Worm (Caenorhabditis elegans) whole organism, midembryonic: Measurements from ENCODE around the gene bath-28.

Source experiments
- T22C8.4 ChIP-seq: fragments of 200-800 bp; sonication (Bioruptor generic); IDR thresholded peaks from 2 replicates; pipeline ENCODE4 v1.3.6; 2022; ENCODE audit warnings: missing genetic modification characterization, missing compliant biosample characterization
- cog-1 ChIP-seq: sonication (generic microtip); optimal IDR thresholded peaks from 2 replicates; lab custom pipeline; 2016; ENCODE audit warnings: missing genetic modification characterization, missing compliant biosample characterization
- flt-1 ChIP-seq: fragments of 200-800 bp; sonication (Bioruptor generic); IDR thresholded peaks from 2 replicates; pipeline ENCODE4 v1.3.6; 2022; ENCODE audit warnings: missing genetic modification characterization, missing compliant biosample characterization
- klf-2 ChIP-seq: fragments of 200-800 bp; sonication (Bioruptor generic); conservative IDR thresholded peaks from 2 replicates; pipeline ENCODE4 v1.3.6; 2022; ENCODE audit warnings: missing genetic modification reagents, missing genetic modification characterization, missing compliant biosample characterization
- med-1 ChIP-seq: sonication (generic microtip); optimal IDR thresholded peaks from 2 replicates; lab custom pipeline; 2017; ENCODE audit warnings: missing genetic modification characterization, mild to moderate bottlenecking, missing compliant biosample characterization, antibody characterized with exemption, missing genetic modification reagents; ENCODE audit not compliant: insufficient read depth
- ref-1 ChIP-seq: fragments of 200-800 bp; sonication (Bioruptor generic); conservative IDR thresholded peaks from 2 replicates; pipeline ENCODE4 v1.3.6; 2022; ENCODE audit warnings: missing genetic modification reagents, missing genetic modification characterization, missing compliant biosample characterization
- tab-1 ChIP-seq: fragments of 200-800 bp; sonication (Bioruptor generic); IDR thresholded peaks from 2 replicates; pipeline ENCODE4 v1.3.6; 2022; ENCODE audit warnings: missing genetic modification characterization, missing compliant biosample characterization
- ztf-23 ChIP-seq: fragments of 200-800 bp; sonication (Bioruptor generic); IDR thresholded peaks from 2 replicates; pipeline ENCODE4 v1.3.6; 2022; ENCODE audit warnings: missing genetic modification reagents, missing genetic modification characterization, missing compliant biosample characterization
- ztf-29 ChIP-seq: fragments of 200-800 bp; sonication (Bioruptor generic); IDR thresholded peaks from 2 replicates; pipeline ENCODE4 v1.3.6; 2022; ENCODE audit warnings: missing genetic modification reagents, missing genetic modification characterization, missing compliant biosample characterization

The bath-28 gene

DNA sequence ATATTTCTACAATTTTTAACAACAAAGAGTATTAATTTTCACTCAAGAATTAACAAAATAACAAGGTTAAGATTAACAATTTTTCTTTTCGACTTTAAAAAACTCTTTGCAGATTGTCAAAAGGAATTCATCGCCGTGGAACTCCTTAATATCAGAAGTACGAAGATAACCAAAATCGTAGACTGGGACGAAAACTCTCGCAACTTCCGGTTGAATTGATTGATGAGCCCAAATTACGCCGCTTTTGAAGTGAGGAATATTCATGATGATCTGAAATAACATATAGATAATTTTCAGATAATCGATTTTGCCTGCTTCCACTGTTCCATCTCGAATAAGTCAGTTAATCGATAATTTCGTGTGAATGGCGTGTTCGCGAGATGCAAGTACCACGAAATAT is 1.1 kb downstream of the bath-28 start, which contains the start of gene F14D2.15:
Gene F14D2.15 (minus strand): TSS at position 101 of the 400 bp plus-strand sequence.
- TF ChIP-seq flt-1 (GFP tag; lab: Robert Waterston, UW): no peak
- no peak for TF ChIP-seq klf-2 (GFP tag; lab: Robert Waterston, UW)
- 0 out of 2 replicates have a peak, but pooled peaks have one; percentile 34 for TF ChIP-seq T22C8.4 (GFP tag; lab: Robert Waterston, UW)

DNA sequence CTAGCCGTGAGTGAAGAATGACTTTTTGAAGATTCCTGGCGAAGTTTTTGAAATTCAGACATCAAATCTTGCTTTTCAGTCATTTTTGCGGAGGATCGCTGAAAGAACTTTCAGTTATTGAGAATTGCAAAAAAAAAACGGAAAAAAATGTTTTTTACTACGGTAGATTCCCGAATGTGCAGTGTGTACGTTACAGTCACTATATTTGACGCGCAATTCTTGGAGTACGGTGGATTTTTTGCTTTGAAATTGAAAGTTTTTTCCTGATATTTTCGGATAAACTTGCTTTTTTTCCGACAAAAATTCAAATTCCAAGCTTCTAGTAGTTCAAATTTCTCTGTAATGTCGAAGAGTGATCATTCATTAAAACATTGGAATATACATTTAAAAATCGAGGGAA is 2.8 kb downstream of the bath-28 start, which contains the start of gene F14D2.11:
Gene F14D2.11 (minus strand): TSS at position 101 of the 400 bp plus-strand sequence.
- TF ChIP-seq tab-1 (GFP tag; lab: Robert Waterston, UW): no peak
- TF ChIP-seq ref-1 (GFP tag; lab: Robert Waterston, UW): no peak
- no peak for TF ChIP-seq T22C8.4 (GFP tag; lab: Robert Waterston, UW)
- TF ChIP-seq med-1: no peak
- TF ChIP-seq ztf-23 (GFP tag; lab: Robert Waterston, UW): no peak

ce11 chrII:3340818-3341217 is 3.9 kb downstream of the bath-28 start:
- TF ChIP-seq ztf-29 (GFP tag; lab: Robert Waterston, UW) (no peak), med-1 (no peak), klf-2 (GFP tag; lab: Robert Waterston, UW) (no peak), ztf-23 (GFP tag; lab: Robert Waterston, UW) (no peak), flt-1 (GFP tag; lab: Robert Waterston, UW) (no peak), T22C8.4 (GFP tag; lab: Robert Waterston, UW) (no peak), ref-1 (GFP tag; lab: Robert Waterston, UW) (no peak), tab-1 (GFP tag; lab: Robert Waterston, UW) (no peak), cog-1 (no peak)

DNA sequence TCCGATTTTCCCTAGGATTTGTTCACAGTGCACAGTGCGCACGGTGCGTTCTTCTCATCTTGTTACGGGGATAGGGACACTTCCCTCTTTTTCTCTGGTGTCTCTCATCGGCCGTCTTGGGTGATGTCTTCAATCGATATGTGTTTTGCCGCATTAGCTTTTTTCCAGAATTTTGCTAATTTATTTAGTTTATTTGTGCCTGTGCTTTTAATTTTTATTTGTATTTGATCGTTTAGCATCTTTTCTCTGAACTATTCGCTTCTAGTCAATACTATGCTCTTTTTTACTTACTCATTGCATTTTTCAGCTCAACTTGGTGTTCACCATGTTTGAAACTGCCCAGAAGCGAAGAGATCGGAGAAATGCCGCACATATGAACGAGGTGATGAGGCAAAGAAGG is 4.5 kb downstream of the bath-28 start, which contains the start of gene F14D2.5:
Gene F14D2.5 (plus strand): TSS at position 301 of the 400 bp plus-strand sequence.
- TF ChIP-seq med-1 (no peak), T22C8.4 (GFP tag; lab: Robert Waterston, UW) (peak; percentile 14; the same call in 1 of the 2 replicates)

DNA sequence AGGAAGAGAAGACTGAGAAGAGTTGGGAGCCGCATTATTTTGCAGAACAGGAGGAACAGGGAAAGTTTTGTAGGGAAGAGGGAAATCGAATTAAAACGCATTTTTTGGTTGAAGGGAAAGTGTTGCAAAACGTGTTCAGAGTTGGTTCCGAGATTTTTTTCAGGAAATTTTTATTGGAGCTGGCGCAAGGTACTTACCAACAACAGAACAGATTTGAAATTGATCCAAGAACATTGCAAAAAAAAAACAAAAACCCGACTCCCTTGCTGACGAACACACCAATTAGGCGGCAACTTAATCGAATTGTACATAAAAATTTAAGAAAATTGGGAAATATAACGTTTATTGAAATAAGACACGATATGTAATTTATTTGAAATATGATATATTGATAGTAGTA is 6.2 kb downstream of the bath-28 start, which contains the start of gene F14D2.7:
Gene F14D2.7 (minus strand): TSS at position 101 of the 400 bp plus-strand sequence.
- TF ChIP-seq ztf-23 (GFP tag; lab: Robert Waterston, UW) (no peak), ref-1 (GFP tag; lab: Robert Waterston, UW) (no peak), ztf-29 (GFP tag; lab: Robert Waterston, UW) (no peak), T22C8.4 (GFP tag; lab: Robert Waterston, UW) (no peak), klf-2 (GFP tag; lab: Robert Waterston, UW) (no peak), cog-1 (no peak), med-1 (no peak), flt-1 (GFP tag; lab: Robert Waterston, UW) (no peak), tab-1 (GFP tag; lab: Robert Waterston, UW) (no peak)

DNA sequence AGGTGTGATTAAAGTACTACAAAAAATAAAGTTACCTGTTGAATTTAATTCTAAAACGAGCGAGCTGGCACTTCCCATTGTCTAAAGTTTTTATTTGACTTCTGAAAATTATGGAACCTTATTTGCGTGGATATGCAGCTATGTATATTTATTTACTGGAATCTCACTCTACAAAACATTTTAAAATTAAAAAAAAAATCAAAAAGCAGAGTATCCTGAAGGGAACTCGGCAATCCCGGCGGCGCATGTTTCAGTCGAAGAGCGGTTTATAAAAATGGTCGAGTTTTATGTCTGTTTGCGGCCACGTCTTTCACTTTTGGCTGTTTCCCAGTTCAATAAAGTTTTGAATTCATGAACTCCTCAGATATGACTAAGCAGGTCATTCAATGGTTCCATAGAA is 7.7 kb downstream of the bath-28 start, which contains the start of gene F14D2.19:
Gene F14D2.19 (minus strand): TSS at position 101 of the 400 bp plus-strand sequence.
- TF ChIP-seq ztf-23 (GFP tag; lab: Robert Waterston, UW) (no peak), klf-2 (GFP tag; lab: Robert Waterston, UW) (no peak), tab-1 (GFP tag; lab: Robert Waterston, UW) (no peak), ztf-29 (GFP tag; lab: Robert Waterston, UW) (no peak), med-1 (no peak), cog-1 (no peak), flt-1 (GFP tag; lab: Robert Waterston, UW) (no peak), T22C8.4 (GFP tag; lab: Robert Waterston, UW) (no peak), ref-1 (GFP tag; lab: Robert Waterston, UW) (no peak)

DNA sequence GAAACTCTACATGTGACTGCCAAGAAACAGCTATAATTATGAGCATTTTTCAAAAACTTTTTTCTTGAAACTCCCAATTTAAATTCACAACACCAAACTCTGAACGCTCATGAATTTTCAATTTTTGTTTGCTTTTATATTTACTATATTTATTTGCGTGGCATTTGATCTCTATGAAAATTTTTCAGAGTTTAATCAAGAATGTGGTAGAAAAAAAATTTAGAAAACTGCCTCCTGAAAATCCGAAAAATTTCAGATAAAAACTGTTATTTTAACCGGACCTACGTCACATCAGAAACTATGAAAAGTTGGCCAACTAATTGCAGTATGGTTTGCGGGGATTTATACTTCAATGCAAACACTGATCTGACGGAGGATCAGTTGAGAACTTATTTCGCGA is 12.7 kb downstream of the bath-28 start, which contains the start of gene irld-27:
Gene irld-27 (plus strand): TSS at position 301 of the 400 bp plus-strand sequence.
- TF ChIP-seq T22C8.4 (GFP tag; lab: Robert Waterston, UW): no peak
- no peak for TF ChIP-seq med-1
- TF ChIP-seq cog-1: no peak
- TF ChIP-seq ref-1 (GFP tag; lab: Robert Waterston, UW): no peak
- no peak for TF ChIP-seq flt-1 (GFP tag; lab: Robert Waterston, UW)
- no peak for TF ChIP-seq tab-1 (GFP tag; lab: Robert Waterston, UW)
- TF ChIP-seq klf-2 (GFP tag; lab: Robert Waterston, UW): no peak
- TF ChIP-seq ztf-23 (GFP tag; lab: Robert Waterston, UW): no peak
- TF ChIP-seq ztf-29 (GFP tag; lab: Robert Waterston, UW): no peak

ce11 chrII:3327104-3327503 is 17.7 kb downstream of the bath-28 start, which contains the start of gene Y46D2A.3:
Gene Y46D2A.3 (minus strand): TSS chrII:3327204.
- TF ChIP-seq tab-1 (GFP tag; lab: Robert Waterston, UW) (no peak), klf-2 (GFP tag; lab: Robert Waterston, UW) (no peak), T22C8.4 (GFP tag; lab: Robert Waterston, UW) (no peak), flt-1 (GFP tag; lab: Robert Waterston, UW) (no peak), ztf-29 (GFP tag; lab: Robert Waterston, UW) (no peak), ref-1 (GFP tag; lab: Robert Waterston, UW) (no peak), med-1 (no peak), cog-1 (no peak), ztf-23 (GFP tag; lab: Robert Waterston, UW) (no peak)

DNA sequence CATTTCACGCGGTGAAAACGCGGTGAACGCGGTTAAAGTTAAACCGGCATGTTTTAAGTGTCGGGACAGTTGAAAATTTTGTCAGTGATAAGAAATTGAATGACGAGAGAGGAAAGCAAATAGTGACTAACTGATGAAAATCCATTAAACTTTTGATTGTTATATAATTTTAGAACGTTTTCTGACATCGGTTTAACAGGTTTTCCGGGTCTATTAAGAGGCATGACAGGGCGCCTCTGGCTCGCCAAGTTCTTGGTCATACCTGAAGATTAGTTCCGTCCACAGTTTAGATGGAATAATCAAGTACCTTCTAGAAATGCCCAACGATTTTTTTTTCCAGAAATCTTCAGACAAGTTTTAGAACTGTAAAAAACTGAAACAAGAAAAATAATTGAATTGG is 21.6 kb downstream of the bath-28 start, which contains the start of gene Y46D2A.2:
Gene Y46D2A.2 (minus strand): TSS at position 101 of the 400 bp plus-strand sequence.
- no peak for TF ChIP-seq klf-2 (GFP tag; lab: Robert Waterston, UW)
- no peak for TF ChIP-seq cog-1
- TF ChIP-seq tab-1 (GFP tag; lab: Robert Waterston, UW): no peak
- TF ChIP-seq med-1: no peak
- TF ChIP-seq ref-1 (GFP tag; lab: Robert Waterston, UW): no peak
- TF ChIP-seq ztf-23 (GFP tag; lab: Robert Waterston, UW): no peak
- TF ChIP-seq flt-1 (GFP tag; lab: Robert Waterston, UW): no peak
- TF ChIP-seq T22C8.4 (GFP tag; lab: Robert Waterston, UW): no peak
- TF ChIP-seq ztf-29 (GFP tag; lab: Robert Waterston, UW): no peak

- no peak for TF ChIP-seq ztf-23 (GFP tag; lab: Robert Waterston, UW)
- no peak for TF ChIP-seq T22C8.4 (GFP tag; lab: Robert Waterston, UW)
- no peak for TF ChIP-seq tab-1 (GFP tag; lab: Robert Waterston, UW)
- no peak for TF ChIP-seq ref-1 (GFP tag; lab: Robert Waterston, UW)
- TF ChIP-seq klf-2 (GFP tag; lab: Robert Waterston, UW): no peak
- TF ChIP-seq cog-1: no peak
- TF ChIP-seq flt-1 (GFP tag; lab: Robert Waterston, UW): no peak
- TF ChIP-seq med-1: no peak
- TF ChIP-seq ztf-29 (GFP tag; lab: Robert Waterston, UW): no peak
Observed at ce11 chrII:3322257-3322656, 22.5 kb downstream of the bath-28 start, which contains the start of gene Y46D2A.1. Gene Y46D2A.1 (plus strand): TSS chrII:3322557.
